Fruit fly (Drosophila melanogaster): ENCODE data around the gene Obp99a.

Gene Obp99a

DNA sequence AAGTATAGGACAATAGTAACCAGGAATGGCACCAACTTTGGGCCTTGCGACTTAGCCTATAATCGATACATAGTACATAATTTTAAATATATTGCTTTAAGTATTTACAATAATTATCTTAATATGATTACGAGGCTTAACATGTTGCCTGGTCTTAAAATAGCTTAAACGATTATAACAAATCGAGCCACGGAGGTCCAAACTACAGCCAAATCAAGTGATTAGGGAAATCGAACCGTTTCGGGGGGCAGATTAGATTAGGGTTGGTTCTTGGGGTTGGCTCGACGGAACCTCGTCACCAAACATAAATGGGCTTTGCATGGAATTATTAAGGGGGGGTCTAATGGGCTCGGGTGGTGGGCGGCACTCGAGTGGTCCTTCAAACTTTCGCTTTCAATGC lies 9.8 kb downstream of the Obp99a start:
- TF ChIP-seq Abd-B (GFP tag; optimal IDR thresholded peaks at IDR 0.05), result no peak
- no peak for TF ChIP-seq psq (GFP tag; optimal IDR thresholded peaks at IDR 0.05)
- TF ChIP-seq tai (GFP tag; optimal IDR thresholded peaks at IDR 0.05), result no peak
- no peak for TF ChIP-seq HLH106 (tag; optimal IDR thresholded peaks at IDR 0.05)
- TF ChIP-seq lola (GFP tag; optimal IDR thresholded peaks at IDR 0.05), result no peak
- TF ChIP-seq Dif (GFP tag; optimal IDR thresholded peaks at IDR 0.05; ENCODE audit: partially characterized antibody), result no peak

DNA sequence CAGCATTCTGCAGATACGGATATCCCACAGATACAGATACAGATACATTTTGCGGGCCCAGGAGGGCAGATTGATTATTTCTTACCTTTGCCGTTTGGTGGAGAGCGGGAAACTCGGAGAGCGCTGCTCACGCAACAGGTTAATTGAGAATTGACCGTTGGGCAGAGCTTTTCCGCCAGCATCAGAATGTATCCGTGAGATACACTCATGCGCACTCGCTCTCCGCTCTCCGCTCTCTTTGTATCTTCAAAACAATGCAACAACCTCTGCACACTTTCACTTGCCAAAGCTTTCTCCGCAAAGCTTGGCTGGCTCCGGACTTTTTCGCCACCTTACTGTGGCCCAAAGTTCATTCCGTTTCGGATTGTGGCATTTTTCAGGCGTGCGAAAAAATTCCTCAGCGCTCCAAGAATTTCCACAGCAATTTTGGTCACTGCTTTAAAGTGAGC lies 10.7 kb downstream of the Obp99a start, which contains the start of the genes CG7582 and Gycalpha99B:
CG7582 (minus strand) TSS at position 127 of the 449 bp plus-strand sequence.
Gycalpha99B (plus strand) TSS at position 352 of the 449 bp plus-strand sequence.
- TF ChIP-seq Hr83 (GFP tag; optimal IDR thresholded peaks at IDR 0.05; ENCODE audit: poor library complexity, severe bottlenecking) (no peak), HLH106 (tag; optimal IDR thresholded peaks at IDR 0.05) (no peak), N (GFP tag; optimal IDR thresholded peaks at IDR 0.05) (peak; percentile 7), Dif (GFP tag; optimal IDR thresholded peaks at IDR 0.05; ENCODE audit: partially characterized antibody) (peak; percentile 66), Myc (optimal IDR thresholded peaks at IDR 0.05) (peak; percentile 65)

DNA sequence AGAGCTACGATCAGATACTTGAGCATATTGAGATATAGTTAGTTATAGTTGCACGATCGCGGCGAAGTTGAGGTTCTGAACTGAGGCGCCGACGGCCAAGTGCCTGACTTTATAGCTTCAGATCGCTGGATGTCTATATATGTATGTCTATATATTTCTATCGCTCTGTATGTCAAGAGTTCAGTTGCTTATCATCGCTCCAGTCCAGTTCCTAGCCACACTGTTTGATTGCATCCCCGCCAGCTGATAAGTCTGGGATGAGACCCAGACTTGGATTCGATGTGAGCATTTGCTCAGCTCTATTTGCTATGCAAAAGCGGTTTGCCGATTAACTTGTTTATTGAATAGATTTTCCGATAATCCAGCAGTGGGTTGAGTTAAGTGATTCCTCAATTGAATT lies 15.2 kb downstream of the Obp99a start:
- no peak for TF ChIP-seq sv (GFP tag; optimal IDR thresholded peaks at IDR 0.05)
- no peak for TF ChIP-seq Hr78 (GFP tag; optimal IDR thresholded peaks at IDR 0.05)
- no peak for TF ChIP-seq Vsx2 (GFP tag; optimal IDR thresholded peaks at IDR 0.05; ENCODE audit: partially characterized antibody)
- no peak for TF ChIP-seq pan (optimal IDR thresholded peaks at IDR 0.05)
- no peak for TF ChIP-seq Hr83 (GFP tag; optimal IDR thresholded peaks at IDR 0.05; ENCODE audit: poor library complexity, severe bottlenecking)
- TF ChIP-seq GATAd (GFP tag; optimal IDR thresholded peaks at IDR 0.05), result no peak
- TF ChIP-seq dmrt93B (GFP tag; optimal IDR thresholded peaks at IDR 0.05), result no peak
- TF ChIP-seq Mio (GFP tag; optimal IDR thresholded peaks at IDR 0.05), result no peak
- TF ChIP-seq lola (GFP tag; optimal IDR thresholded peaks at IDR 0.05), result no peak
- TF ChIP-seq jim (GFP tag; optimal IDR thresholded peaks at IDR 0.05), result no peak
- TF ChIP-seq fru (GFP tag; optimal IDR thresholded peaks at IDR 0.05), result no peak
- TF ChIP-seq woc (GFP tag; optimal IDR thresholded peaks at IDR 0.05), result no peak
- no peak for TF ChIP-seq tai (GFP tag; optimal IDR thresholded peaks at IDR 0.05)
- no peak for TF ChIP-seq rgr (GFP tag; optimal IDR thresholded peaks at IDR 0.05)
- TF ChIP-seq h (GFP tag; optimal IDR thresholded peaks at IDR 0.05), result no peak
- TF ChIP-seq Hnf4 (GFP tag; optimal IDR thresholded peaks at IDR 0.05), result no peak

DNA sequence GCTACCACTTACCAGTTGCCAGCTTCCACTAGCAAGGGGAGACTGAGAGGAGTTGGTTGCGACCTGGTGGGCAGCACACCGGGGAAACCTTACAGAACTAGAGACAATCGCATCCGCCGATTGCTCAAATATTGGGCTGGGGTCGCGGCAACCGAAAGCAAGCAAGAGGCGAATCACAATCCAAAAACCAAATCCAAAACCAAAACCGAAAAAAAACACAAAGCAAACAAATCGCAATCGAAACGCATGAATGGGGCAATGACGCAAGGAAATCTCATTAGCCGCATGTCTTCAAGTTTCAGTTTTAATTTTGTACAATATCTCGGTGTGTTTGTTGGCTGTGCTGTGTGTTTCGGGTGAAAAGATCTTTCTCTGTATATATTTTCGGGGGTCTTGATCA lies 17.8 kb downstream of the Obp99a start, which contains the start of gene Obp99c:
Obp99c (minus strand) TSS at position 101 of the 400 bp plus-strand sequence.
- no peak for TF ChIP-seq woc (GFP tag; optimal IDR thresholded peaks at IDR 0.05)
- TF ChIP-seq fru (GFP tag; optimal IDR thresholded peaks at IDR 0.05), result no peak
- no peak for TF ChIP-seq Mio (GFP tag; optimal IDR thresholded peaks at IDR 0.05)
- no peak for TF ChIP-seq dl (GFP tag; optimal IDR thresholded peaks at IDR 0.05; ENCODE audit: insufficient read depth in 1 of 2, partially characterized antibody in 2 of 2)
- TF ChIP-seq Jra (GFP tag; optimal IDR thresholded peaks at IDR 0.05), result no peak
- no peak for TF ChIP-seq Sp1 (GFP tag; optimal IDR thresholded peaks at IDR 0.05)
- no peak for TF ChIP-seq tai (GFP tag; optimal IDR thresholded peaks at IDR 0.05)
- no peak for TF ChIP-seq Abd-B (GFP tag; optimal IDR thresholded peaks at IDR 0.05)
- TF ChIP-seq HLH106 (tag; optimal IDR thresholded peaks at IDR 0.05), result no peak
- no peak for TF ChIP-seq rgr (GFP tag; optimal IDR thresholded peaks at IDR 0.05)
- TF ChIP-seq GATAd (GFP tag; optimal IDR thresholded peaks at IDR 0.05), result no peak

DNA sequence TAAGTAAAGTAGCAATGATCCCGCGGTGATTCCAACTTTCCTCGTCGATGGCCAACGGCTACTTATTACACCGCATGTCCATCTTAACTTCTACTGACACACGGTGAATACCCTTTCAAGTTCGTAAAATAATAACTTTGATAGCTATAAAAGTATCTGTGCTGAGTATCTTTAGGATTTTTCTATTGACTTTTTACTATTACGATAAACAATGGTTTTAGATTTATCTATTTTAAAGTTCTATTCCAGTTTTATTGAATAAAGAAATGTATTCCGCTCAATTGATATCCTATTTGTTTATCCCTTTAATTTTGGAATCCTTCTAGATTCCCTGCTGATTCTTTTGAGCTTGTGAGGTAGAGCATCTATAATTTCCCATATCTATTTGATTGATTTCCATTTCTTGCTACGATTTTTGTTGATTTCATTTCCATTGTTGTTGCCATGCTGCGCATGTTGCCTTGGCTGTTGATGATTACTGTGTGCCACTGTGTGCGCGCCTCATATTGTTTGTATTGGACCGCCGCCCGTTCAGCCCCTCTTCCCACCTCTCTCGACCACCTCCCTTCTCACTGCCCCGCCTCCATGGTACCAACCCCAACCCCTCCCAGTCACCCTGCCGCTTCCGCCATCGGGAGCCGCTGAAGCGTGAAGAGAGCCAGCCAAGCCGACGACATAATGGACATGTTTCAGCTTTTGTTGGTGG lies 18.5 kb downstream of the Obp99a start:
- no peak for TF ChIP-seq CG32264 (GFP tag; optimal IDR thresholded peaks at IDR 0.05)
- no peak for TF ChIP-seq Abd-B (GFP tag; optimal IDR thresholded peaks at IDR 0.05)
- no peak for TF ChIP-seq Jra (GFP tag; optimal IDR thresholded peaks at IDR 0.05)
- TF ChIP-seq Myc (optimal IDR thresholded peaks at IDR 0.05), result no peak
- no peak for TF ChIP-seq jim (GFP tag; optimal IDR thresholded peaks at IDR 0.05)

DNA sequence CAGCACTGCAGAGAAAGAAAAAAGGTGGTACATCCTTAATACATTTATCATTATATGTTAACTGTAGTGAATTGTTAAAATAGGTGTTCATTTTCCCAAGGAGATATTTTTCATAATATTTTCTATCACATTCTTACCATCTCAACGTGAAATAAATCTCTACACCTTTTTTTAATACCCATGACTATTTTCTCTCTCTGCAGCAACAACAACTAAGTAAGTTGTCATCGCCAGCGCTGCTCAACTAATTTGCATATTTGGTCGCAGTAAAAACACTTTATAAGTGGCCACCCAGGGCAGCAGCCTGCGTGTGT lies 19.0 kb downstream of the Obp99a start:
- no peak for TF ChIP-seq Jra (GFP tag; optimal IDR thresholded peaks at IDR 0.05)
- no peak for TF ChIP-seq Hr83 (GFP tag; optimal IDR thresholded peaks at IDR 0.05; ENCODE audit: poor library complexity, severe bottlenecking)
- TF ChIP-seq pan (optimal IDR thresholded peaks at IDR 0.05), result no peak
- TF ChIP-seq woc (GFP tag; optimal IDR thresholded peaks at IDR 0.05), result no peak
- no peak for TF ChIP-seq tai (GFP tag; optimal IDR thresholded peaks at IDR 0.05)
- peak; percentile 11 for TF ChIP-seq h (GFP tag; optimal IDR thresholded peaks at IDR 0.05)
- TF ChIP-seq Rel (GFP tag; optimal IDR thresholded peaks at IDR 0.05), result no peak
- TF ChIP-seq Rel (tag; optimal IDR thresholded peaks at IDR 0.05), result no peak
- no peak for TF ChIP-seq CG9705 (GFP tag; optimal IDR thresholded peaks at IDR 0.05)
- TF ChIP-seq jim (GFP tag; optimal IDR thresholded peaks at IDR 0.05), result no peak
- peak in 1 of 2 experiments; percentile 26 for TF ChIP-seq foxo (GFP tag; optimal IDR thresholded peaks at IDR 0.05)
- no peak for TF ChIP-seq CG32264 (GFP tag; optimal IDR thresholded peaks at IDR 0.05)
- TF ChIP-seq HLH106 (tag; optimal IDR thresholded peaks at IDR 0.05), result peak; percentile 30
- TF ChIP-seq fru (GFP tag; optimal IDR thresholded peaks at IDR 0.05), result peak; percentile 22
- TF ChIP-seq ey (GFP tag; optimal IDR thresholded peaks at IDR 0.05), result peak; percentile 18
- no peak for TF ChIP-seq Dfd (GFP tag; optimal IDR thresholded peaks at IDR 0.05)
- no peak for TF ChIP-seq dsf (GFP tag; optimal IDR thresholded peaks at IDR 0.05; ENCODE audit: borderline replicate concordance)
- no peak for TF ChIP-seq usp (GFP tag; optimal IDR thresholded peaks at IDR 0.05)
- TF ChIP-seq Abd-B (GFP tag; optimal IDR thresholded peaks at IDR 0.05), result no peak
- no peak for TF ChIP-seq GATAd (GFP tag; optimal IDR thresholded peaks at IDR 0.05)
- TF ChIP-seq lola (GFP tag; optimal IDR thresholded peaks at IDR 0.05), result no peak
- TF ChIP-seq dl (GFP tag; optimal IDR thresholded peaks at IDR 0.05; ENCODE audit: insufficient read depth in 1 of 2, partially characterized antibody in 2 of 2), result no peak
- no peak for TF ChIP-seq dmrt93B (GFP tag; optimal IDR thresholded peaks at IDR 0.05)
- TF ChIP-seq OdsH (GFP tag; optimal IDR thresholded peaks at IDR 0.05), result no peak
- no peak for TF ChIP-seq sage (GFP tag; optimal IDR thresholded peaks at IDR 0.05)
- TF ChIP-seq Sp1 (GFP tag; optimal IDR thresholded peaks at IDR 0.05), result no peak

Measured in whole organism, wandering third instar larva.